Worm (Caenorhabditis elegans) whole organism, L1 larva: ENCODE results near the gene zim-3.
A peak's percentile ranks its signal among the peaks of the same experiment; 100 is the strongest.

Experiments used
- C16A3.4 ChIP-seq: fragments of 150-350 bp; optimal IDR thresholded peaks from 2 replicates; lab custom pipeline; 2014; ENCODE audit warnings: missing biosample characterization, missing genetic modification characterization
- C34B4.2 ChIP-seq: sonication (generic microtip); optimal IDR thresholded peaks from 2 replicates; lab custom pipeline; 2017; ENCODE audit warnings: mild to moderate bottlenecking, missing genetic modification characterization, missing compliant biosample characterization
- Y116A8C.19 ChIP-seq: sonication (generic microtip); optimal IDR thresholded peaks from 2 replicates; lab custom pipeline; 2016; ENCODE audit warnings: missing compliant biosample characterization, missing genetic modification characterization, borderline replicate concordance
- aha-1 ChIP-seq: fragments of 150-350 bp; optimal IDR thresholded peaks from 2 replicates; lab custom pipeline; 2014; ENCODE audit warnings: missing biosample characterization, missing genetic modification characterization
- alr-1 ChIP-seq: fragments of 200-800 bp; sonication (Bioruptor generic); optimal IDR thresholded peaks from 2 replicates; lab custom pipeline; 2018; ENCODE audit warnings: borderline replicate concordance, mild to moderate bottlenecking, missing genetic modification characterization, missing compliant biosample characterization
- ama-1 ChIP-seq: fragments of 150-350 bp; optimal IDR thresholded peaks from 2 replicates; lab custom pipeline; 2014
- blmp-1 ChIP-seq: fragments of 150-350 bp; optimal IDR thresholded peaks from 2 replicates; lab custom pipeline; 2014; ENCODE audit warnings: missing biosample characterization, missing genetic modification characterization
- ceh-8 ChIP-seq: fragments of 200-800 bp; sonication (Bioruptor generic); optimal IDR thresholded peaks from 2 replicates; lab custom pipeline; 2018; ENCODE audit warnings: mild to moderate bottlenecking, missing genetic modification characterization, moderate library complexity, missing compliant biosample characterization
- ceh-90 ChIP-seq: sonication (generic microtip); optimal IDR thresholded peaks from 2 replicates; lab custom pipeline; 2016; ENCODE audit warnings: missing genetic modification characterization, missing compliant biosample characterization
- ces-1 ChIP-seq: fragments of 150-350 bp; optimal IDR thresholded peaks from 2 replicates; lab custom pipeline; 2014; ENCODE audit warnings: missing biosample characterization, missing genetic modification reagents, missing genetic modification characterization
- dsc-1 ChIP-seq: sonication (generic microtip); optimal IDR thresholded peaks from 2 replicates; lab custom pipeline; 2016; ENCODE audit warnings: mild to moderate bottlenecking, missing genetic modification characterization, missing compliant biosample characterization
- efl-1 ChIP-seq, 4 experiments: fragments of 150-350 bp; optimal IDR thresholded peaks in 3 of 4; peaks in 1 of 4; 1 replicate in 1 of 4; 2 replicates in 3 of 4; lab custom pipeline; 2014; ENCODE audit warnings: missing biosample characterization in 2 of 4, missing genetic modification characterization in 2 of 4, missing genetic modification reagents in 2 of 4
- efl-3 ChIP-seq: fragments of 200-800 bp; sonication (Bioruptor generic); optimal IDR thresholded peaks from 2 replicates; lab custom pipeline; 2018; ENCODE audit warnings: mild to moderate bottlenecking, missing genetic modification characterization, missing compliant biosample characterization
- elt-3 ChIP-seq, 6 experiments: fragments of 150-350 bp in 1 of 6; sonication (generic microtip); optimal IDR thresholded peaks; 2 replicates each; lab custom pipeline; 2017 to 2018; ENCODE audit warnings: missing biosample characterization in 6 of 6, missing genetic modification characterization in 6 of 6, inconsistent platforms in 1 of 6
- ets-5 ChIP-seq: fragments of 200-800 bp; sonication (Bioruptor generic); IDR thresholded peaks from 2 replicates; pipeline ENCODE4 v1.3.6; 2022; ENCODE audit warnings: missing genetic modification characterization, missing compliant biosample characterization
- fkh-4 ChIP-seq: sonication (generic microtip); optimal IDR thresholded peaks from 2 replicates; lab custom pipeline; 2016; ENCODE audit warnings: missing compliant biosample characterization, missing genetic modification characterization, borderline replicate concordance
- fkh-8 ChIP-seq: sonication (generic microtip); optimal IDR thresholded peaks from 2 replicates; lab custom pipeline; 2016; ENCODE audit warnings: mild to moderate bottlenecking, missing genetic modification characterization, missing compliant biosample characterization
- fos-1 ChIP-seq: fragments of 150-350 bp; optimal IDR thresholded peaks from 2 replicates; lab custom pipeline; 2014; ENCODE audit warnings: missing biosample characterization, missing genetic modification characterization
- grh-1 ChIP-seq: fragments of 200-800 bp; sonication (Bioruptor generic); IDR thresholded peaks from 2 replicates; pipeline ENCODE4 v1.3.6; 2022; ENCODE audit warnings: missing genetic modification reagents, missing genetic modification characterization, missing compliant biosample characterization
- hlh-17 ChIP-seq: fragments of 200-800 bp; sonication (Bioruptor generic); optimal IDR thresholded peaks from 2 replicates; lab custom pipeline; 2018; ENCODE audit warnings: missing genetic modification characterization, mild to moderate bottlenecking, missing compliant biosample characterization, moderate library complexity, borderline replicate concordance
- hlh-4 ChIP-seq: sonication (generic microtip); optimal IDR thresholded peaks from 2 replicates; lab custom pipeline; 2016; ENCODE audit warnings: mild to moderate bottlenecking, missing genetic modification characterization, missing compliant biosample characterization
- hpl-2 ChIP-seq: fragments of 150-350 bp; optimal IDR thresholded peaks from 2 replicates; lab custom pipeline; 2014; ENCODE audit warnings: missing biosample characterization, missing genetic modification reagents, missing genetic modification characterization
- irx-1 ChIP-seq: sonication (generic microtip); optimal IDR thresholded peaks from 2 replicates; lab custom pipeline; 2016; ENCODE audit warnings: missing genetic modification characterization, missing compliant biosample characterization
- isw-1 ChIP-seq: fragments of 200-800 bp; sonication (Bioruptor generic); IDR thresholded peaks from 2 replicates; pipeline ENCODE4 v1.3.6; 2022; ENCODE audit warnings: missing genetic modification characterization, missing compliant biosample characterization
- lin-14 ChIP-seq: fragments of 200-800 bp; sonication (Bioruptor generic); optimal IDR thresholded peaks from 2 replicates; lab custom pipeline; 2018; ENCODE audit warnings: mild to moderate bottlenecking, missing genetic modification characterization, moderate library complexity, missing compliant biosample characterization
- lsy-2 ChIP-seq, 2 experiments: fragments of 150-350 bp; optimal IDR thresholded peaks; 2 replicates each; lab custom pipeline; 2014; ENCODE audit warnings: missing biosample characterization in 2 of 2, missing genetic modification characterization in 2 of 2
- mab-9 ChIP-seq: fragments of 200-800 bp; sonication (Bioruptor generic); IDR thresholded peaks from 2 replicates; pipeline ENCODE4 v1.3.6; 2022; ENCODE audit warnings: missing genetic modification reagents, missing genetic modification characterization, missing compliant biosample characterization
- mdl-1 ChIP-seq, 2 experiments: fragments of 150-350 bp; optimal IDR thresholded peaks; 2 replicates each; lab custom pipeline; 2014 to 2017; ENCODE audit warnings: missing biosample characterization in 2 of 2, missing genetic modification characterization in 2 of 2, inconsistent platforms in 1 of 2
- mef-2 ChIP-seq: fragments of 150-350 bp; optimal IDR thresholded peaks from 2 replicates; lab custom pipeline; 2014; ENCODE audit warnings: missing biosample characterization, missing genetic modification characterization
- mep-1 ChIP-seq: fragments of 150-350 bp; optimal IDR thresholded peaks from 2 replicates; lab custom pipeline; 2014; ENCODE audit warnings: missing biosample characterization, missing genetic modification characterization
- nhr-19 ChIP-seq: fragments of 200-800 bp; sonication (Bioruptor generic); conservative IDR thresholded peaks from 2 replicates; pipeline ENCODE4 v1.3.6; 2022; ENCODE audit warnings: missing genetic modification characterization, missing compliant biosample characterization
- nhr-20 ChIP-seq: sonication (generic microtip); optimal IDR thresholded peaks from 2 replicates; lab custom pipeline; 2016; ENCODE audit warnings: mild to moderate bottlenecking, missing genetic modification characterization, missing compliant biosample characterization
- nhr-237 ChIP-seq: fragments of 150-350 bp; optimal IDR thresholded peaks from 2 replicates; lab custom pipeline; 2014; ENCODE audit warnings: missing biosample characterization, missing genetic modification characterization
- nhr-47 ChIP-seq: sonication (generic microtip); optimal IDR thresholded peaks from 2 replicates; lab custom pipeline; 2016; ENCODE audit warnings: mild to moderate bottlenecking, missing genetic modification characterization, moderate library complexity, missing compliant biosample characterization
- nhr-71 ChIP-seq: sonication (generic microtip); optimal IDR thresholded peaks from 2 replicates; lab custom pipeline; 2016; ENCODE audit warnings: mild to moderate bottlenecking, missing genetic modification characterization, moderate library complexity, missing compliant biosample characterization
- nhr-77 ChIP-seq: fragments of 150-350 bp; optimal IDR thresholded peaks from 2 replicates; lab custom pipeline; 2014; ENCODE audit warnings: missing biosample characterization, missing genetic modification characterization
- nhr-90 ChIP-seq: sonication (generic microtip); optimal IDR thresholded peaks from 2 replicates; lab custom pipeline; 2016; ENCODE audit warnings: mild to moderate bottlenecking, missing genetic modification characterization, missing compliant biosample characterization; ENCODE audit not compliant: poor library complexity
- pag-3 ChIP-seq: sonication (generic microtip); optimal IDR thresholded peaks from 2 replicates; lab custom pipeline; 2017; ENCODE audit warnings: missing genetic modification characterization, mild to moderate bottlenecking, missing compliant biosample characterization, antibody characterized with exemption, borderline replicate concordance; ENCODE audit not compliant: insufficient read depth
- rnt-1 ChIP-seq: sonication (generic microtip); optimal IDR thresholded peaks from 2 replicates; lab custom pipeline; 2016; ENCODE audit warnings: mild to moderate bottlenecking, missing genetic modification characterization, moderate library complexity, missing compliant biosample characterization
- skn-1 ChIP-seq: fragments of 150-350 bp; optimal IDR thresholded peaks from 2 replicates; lab custom pipeline; 2014; ENCODE audit warnings: missing biosample characterization, missing genetic modification characterization
- snu-23 ChIP-seq: sonication (generic microtip); optimal IDR thresholded peaks from 2 replicates; lab custom pipeline; 2016; ENCODE audit warnings: missing genetic modification characterization, missing compliant biosample characterization
- sox-4 ChIP-seq: sonication (generic microtip); optimal IDR thresholded peaks from 2 replicates; lab custom pipeline; 2016; ENCODE audit warnings: missing genetic modification characterization, missing compliant biosample characterization
- sup-37 ChIP-seq: fragments of 200-800 bp; sonication (Bioruptor generic); optimal IDR thresholded peaks from 2 replicates; lab custom pipeline; 2018; ENCODE audit warnings: mild to moderate bottlenecking, missing genetic modification characterization, missing compliant biosample characterization
- swsn-7 ChIP-seq: sonication (generic microtip); optimal IDR thresholded peaks from 2 replicates; lab custom pipeline; 2016; ENCODE audit warnings: missing genetic modification characterization, missing compliant biosample characterization
- tbx-2 ChIP-seq: sonication (generic microtip); optimal IDR thresholded peaks from 2 replicates; lab custom pipeline; 2016; ENCODE audit warnings: missing genetic modification characterization, missing compliant biosample characterization
- tlp-1 ChIP-seq: fragments of 150-350 bp; optimal IDR thresholded peaks from 2 replicates; lab custom pipeline; 2014; ENCODE audit warnings: missing biosample characterization, missing genetic modification characterization
- unc-130 ChIP-seq: fragments of 150-350 bp; optimal IDR thresholded peaks from 2 replicates; lab custom pipeline; 2017; ENCODE audit warnings: missing biosample characterization, missing genetic modification characterization, inconsistent platforms
- unc-30 ChIP-seq: sonication (generic microtip); optimal IDR thresholded peaks from 2 replicates; lab custom pipeline; 2017; ENCODE audit warnings: missing biosample characterization, missing genetic modification characterization
- unc-98 ChIP-seq: fragments of 200-800 bp; sonication (Bioruptor generic); IDR thresholded peaks from 2 replicates; pipeline ENCODE4 v1.3.6; 2022; ENCODE audit warnings: missing genetic modification characterization, missing compliant biosample characterization
- ztf-11 ChIP-seq, 2 experiments: sonication (generic microtip); optimal IDR thresholded peaks; 2 replicates each; lab custom pipeline; 2016 to 2017; ENCODE audit warnings: missing genetic modification characterization in 2 of 2, missing biosample characterization in 1 of 2, missing compliant biosample characterization in 1 of 2
- ztf-4 ChIP-seq: fragments of 150-350 bp; optimal IDR thresholded peaks from 2 replicates; lab custom pipeline; 2014; ENCODE audit warnings: missing biosample characterization, missing genetic modification characterization

zim-3 gene

DNA sequence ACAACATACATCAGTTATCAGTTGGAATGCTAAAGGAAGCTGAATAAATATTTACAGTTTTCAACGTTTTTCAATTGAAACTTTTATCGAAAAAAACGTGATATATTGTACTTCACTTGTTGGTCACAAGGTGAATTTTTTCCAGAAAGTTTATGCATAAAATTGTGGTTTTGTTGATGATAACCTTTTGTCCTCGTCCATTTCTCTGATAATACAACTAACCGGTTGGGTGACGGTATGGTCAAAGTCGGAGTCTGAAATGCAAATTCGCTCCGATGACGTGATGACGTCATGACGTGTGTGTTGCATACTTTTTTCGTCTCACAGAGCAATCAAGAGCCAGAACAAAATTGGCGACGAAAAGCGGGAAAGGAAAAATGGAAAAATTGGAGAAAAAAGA lies 47.1 kb upstream of the zim-3 start (continued):
- TF ChIP-seq tlp-1 (tag; lab: Kevin White, UChicago) (no peak), pag-3 (tag; lab: Kevin White, UChicago) (no peak), hlh-4 (tag; lab: Kevin White, UChicago) (no peak), tbx-2 (no peak), grh-1 (GFP tag; lab: Robert Waterston, UW) (no peak), sox-4 (tag; lab: Kevin White, UChicago) (no peak), irx-1 (tag; lab: Kevin White, UChicago) (no peak), swsn-7 (tag; lab: Kevin White, UChicago) (no peak), mep-1 (no peak), nhr-90 (peak; percentile 3), nhr-237 (no peak), nhr-77 (tag; lab: Kevin White, UChicago) (no peak), nhr-20 (tag; lab: Kevin White, UChicago) (peak; percentile 15), lin-14 (GFP tag; lab: Kevin White, UChicago) (peak; percentile 24), sup-37 (GFP tag; lab: Kevin White, UChicago) (no peak), C34B4.2 (tag; lab: Kevin White, UChicago) (no peak), blmp-1 (no peak), C16A3.4 (tag; lab: Kevin White, UChicago) (no peak), fkh-4 (tag; lab: Kevin White, UChicago) (no peak), mab-9 (GFP tag; lab: Robert Waterston, UW) (no peak), elt-3 (tag; optimal IDR thresholded peaks at IDR 0.05; lab: Kevin White, UChicago) (no peak), fos-1 (tag; lab: Kevin White, UChicago) (no peak), ceh-8 (GFP tag; lab: Kevin White, UChicago) (no peak), dsc-1 (tag; lab: Kevin White, UChicago) (no peak), ets-5 (no peak), Y116A8C.19 (tag; lab: Kevin White, UChicago) (no peak), nhr-47 (tag; lab: Kevin White, UChicago) (peak; percentile 20), hpl-2 (no peak), fkh-8 (tag; lab: Kevin White, UChicago) (no peak), ama-1 (lab: Kevin White, UChicago) (peak; percentile 4), skn-1 (no peak), efl-3 (GFP tag; lab: Kevin White, UChicago) (no peak), ztf-4 (tag; lab: Kevin White, UChicago) (no peak), alr-1 (tag; lab: Kevin White, UChicago) (no peak), hlh-17 (GFP tag; lab: Kevin White, UChicago) (no peak), unc-30 (tag; lab: Kevin White, UChicago) (no peak), ztf-11 (tag; optimal IDR thresholded peaks at IDR 0.05; lab: Kevin White, UChicago) (no peak), isw-1 (GFP tag; lab: Robert Waterston, UW) (no peak)

DNA sequence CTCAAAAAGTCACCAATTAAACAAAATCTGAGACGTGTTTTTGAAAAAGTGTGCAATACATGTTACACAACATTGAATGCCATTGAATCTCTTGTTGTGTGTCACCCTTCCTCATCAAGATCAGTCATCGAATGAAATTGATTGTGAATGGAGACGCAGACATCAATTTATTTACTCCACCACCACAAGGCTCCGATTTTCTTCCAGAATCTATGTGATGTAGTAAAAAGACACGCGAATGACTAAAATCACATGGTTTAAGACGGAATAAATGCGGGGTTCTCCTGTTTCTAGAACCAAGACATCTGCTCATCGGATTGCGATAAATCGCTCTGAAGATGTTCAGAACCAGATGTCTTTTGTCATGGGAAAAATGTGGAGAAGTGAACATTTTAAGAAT lies 45.8 kb upstream of the zim-3 start:
- TF ChIP-seq snu-23 (GFP tag; lab: Kevin White, UChicago) = peak; percentile 39
- TF ChIP-seq ces-1 (GFP tag; lab: Kevin White, UChicago) = no peak
- no peak for TF ChIP-seq Y116A8C.19 (tag; lab: Kevin White, UChicago)
- no peak for TF ChIP-seq aha-1 (tag; lab: Kevin White, UChicago)
- TF ChIP-seq unc-130 (tag; lab: Kevin White, UChicago) = peak; percentile 50
- no peak; the same call in 1 of the 2 replicates for TF ChIP-seq nhr-19 (GFP tag; lab: Robert Waterston, UW)
- TF ChIP-seq mdl-1 (tag; optimal IDR thresholded peaks at IDR 0.05; lab: Kevin White, UChicago) = no peak
- TF ChIP-seq mep-1 = peak; percentile 41
- no peak for TF ChIP-seq ceh-90 (tag; lab: Kevin White, UChicago)
- TF ChIP-seq mab-9 (GFP tag; lab: Robert Waterston, UW) = no peak
- TF ChIP-seq rnt-1 (tag; lab: Kevin White, UChicago) = peak; percentile 51
- no peak for TF ChIP-seq swsn-7 (tag; lab: Kevin White, UChicago)
- TF ChIP-seq lin-14 (GFP tag; lab: Kevin White, UChicago) = peak; percentile 69
- peak; percentile 94 for TF ChIP-seq fkh-4 (tag; lab: Kevin White, UChicago)
- peak in 1 of 2 experiments; percentile 40 for TF ChIP-seq lsy-2 (tag; optimal IDR thresholded peaks at IDR 0.05; lab: Kevin White, UChicago)
- TF ChIP-seq dsc-1 (tag; lab: Kevin White, UChicago) = peak; percentile 99
- TF ChIP-seq efl-1 (optimal IDR thresholded peaks at IDR 0.05; lab: Kevin White, UChicago) = no peak
- peak in 1 of 2 experiments; percentile 78 for TF ChIP-seq efl-1 (GFP tag; optimal IDR thresholded peaks at IDR 0.05 in 1 of 2; lab: Kevin White, UChicago)
- TF ChIP-seq unc-98 (GFP tag; lab: Robert Waterston, UW) = no peak
- TF ChIP-seq mef-2 (tag; lab: Kevin White, UChicago) = peak; percentile 10
- TF ChIP-seq nhr-71 (tag; lab: Kevin White, UChicago) = peak; percentile 53
- TF ChIP-seq pag-3 (tag; lab: Kevin White, UChicago) = peak; percentile 77
- TF ChIP-seq elt-3 (tag; optimal IDR thresholded peaks at IDR 0.05; lab: Kevin White, UChicago) = no peak
